Worm (Caenorhabditis elegans) whole organism, L1 larva: ENCODE measurements around the gene F46E10.3.

Source experiments
- C34B4.2 ChIP-seq: sonication (generic microtip); optimal IDR thresholded peaks from 2 replicates; lab custom pipeline; 2017; ENCODE audit warnings: mild to moderate bottlenecking, missing genetic modification characterization, missing compliant biosample characterization
- aha-1 ChIP-seq: fragments of 150-350 bp; optimal IDR thresholded peaks from 2 replicates; lab custom pipeline; 2014; ENCODE audit warnings: missing biosample characterization, missing genetic modification characterization
- ceh-63 ChIP-seq: fragments of 200-800 bp; sonication (Bioruptor generic); optimal IDR thresholded peaks from 2 replicates; lab custom pipeline; 2018; ENCODE audit warnings: mild to moderate bottlenecking, missing genetic modification characterization, missing compliant biosample characterization
- ceh-82 ChIP-seq, 3 experiments: fragments of 150-350 bp in 1 of 3; sonication (generic microtip) in 2 of 3; optimal IDR thresholded peaks; 2 replicates each; lab custom pipeline; 2014 to 2017; ENCODE audit warnings: missing biosample characterization in 3 of 3, missing genetic modification characterization in 3 of 3
- efl-1 ChIP-seq, 4 experiments: fragments of 150-350 bp; optimal IDR thresholded peaks in 3 of 4; peaks in 1 of 4; 1 replicate in 1 of 4; 2 replicates in 3 of 4; lab custom pipeline; 2014; ENCODE audit warnings: missing biosample characterization in 2 of 4, missing genetic modification characterization in 2 of 4, missing genetic modification reagents in 2 of 4
- efl-3 ChIP-seq: fragments of 200-800 bp; sonication (Bioruptor generic); optimal IDR thresholded peaks from 2 replicates; lab custom pipeline; 2018; ENCODE audit warnings: mild to moderate bottlenecking, missing genetic modification characterization, missing compliant biosample characterization
- elt-2 ChIP-seq: sonication (generic microtip); optimal IDR thresholded peaks from 2 replicates; lab custom pipeline; 2016; ENCODE audit warnings: missing genetic modification characterization, mild to moderate bottlenecking, inconsistent platforms, missing compliant biosample characterization, missing genetic modification reagents
- fkh-8 ChIP-seq: sonication (generic microtip); optimal IDR thresholded peaks from 2 replicates; lab custom pipeline; 2016; ENCODE audit warnings: mild to moderate bottlenecking, missing genetic modification characterization, missing compliant biosample characterization
- fos-1 ChIP-seq: fragments of 150-350 bp; optimal IDR thresholded peaks from 2 replicates; lab custom pipeline; 2014; ENCODE audit warnings: missing biosample characterization, missing genetic modification characterization
- mdl-1 ChIP-seq, 2 experiments: fragments of 150-350 bp; optimal IDR thresholded peaks; 2 replicates each; lab custom pipeline; 2014 to 2017; ENCODE audit warnings: missing biosample characterization in 2 of 2, missing genetic modification characterization in 2 of 2, inconsistent platforms in 1 of 2
- nhr-11 ChIP-seq: fragments of 150-350 bp; optimal IDR thresholded peaks from 2 replicates; lab custom pipeline; 2014; ENCODE audit warnings: missing biosample characterization, missing genetic modification characterization
- nhr-12 ChIP-seq: sonication (generic microtip); optimal IDR thresholded peaks from 2 replicates; lab custom pipeline; 2017; ENCODE audit warnings: missing biosample characterization, missing genetic modification characterization
- nhr-19 ChIP-seq: fragments of 200-800 bp; sonication (Bioruptor generic); conservative IDR thresholded peaks from 2 replicates; pipeline ENCODE4 v1.3.6; 2022; ENCODE audit warnings: missing genetic modification characterization, missing compliant biosample characterization
- nhr-28 ChIP-seq: fragments of 150-350 bp; optimal IDR thresholded peaks from 2 replicates; lab custom pipeline; 2014; ENCODE audit warnings: missing biosample characterization, missing genetic modification characterization
- nhr-47 ChIP-seq: sonication (generic microtip); optimal IDR thresholded peaks from 2 replicates; lab custom pipeline; 2016; ENCODE audit warnings: mild to moderate bottlenecking, missing genetic modification characterization, moderate library complexity, missing compliant biosample characterization
- sox-4 ChIP-seq: sonication (generic microtip); optimal IDR thresholded peaks from 2 replicates; lab custom pipeline; 2016; ENCODE audit warnings: missing genetic modification characterization, missing compliant biosample characterization
- sup-37 ChIP-seq: fragments of 200-800 bp; sonication (Bioruptor generic); optimal IDR thresholded peaks from 2 replicates; lab custom pipeline; 2018; ENCODE audit warnings: mild to moderate bottlenecking, missing genetic modification characterization, missing compliant biosample characterization
- tbx-2 ChIP-seq: sonication (generic microtip); optimal IDR thresholded peaks from 2 replicates; lab custom pipeline; 2016; ENCODE audit warnings: missing genetic modification characterization, missing compliant biosample characterization
- unc-86 ChIP-seq: sonication (generic microtip); optimal IDR thresholded peaks from 2 replicates; lab custom pipeline; 2016; ENCODE audit warnings: missing genetic modification characterization, missing compliant biosample characterization

The F46E10.3 gene

ce11 chrV:6561592-6561991 is 43.5 kb downstream of the F46E10.3 start, which contains the start of gene spp-19:
TSS of gene spp-19 (minus strand) at chrV:6561692.
- TF ChIP-seq mdl-1 (tag; optimal IDR thresholded peaks at IDR 0.05; lab: Kevin White, UChicago): no peak
- no peak for TF ChIP-seq fkh-8
- no peak for TF ChIP-seq nhr-12 (tag; lab: Kevin White, UChicago)
- no peak for TF ChIP-seq nhr-47
- no peak for TF ChIP-seq efl-1 (optimal IDR thresholded peaks at IDR 0.05; lab: Kevin White, UChicago)
- TF ChIP-seq efl-1 (GFP tag; optimal IDR thresholded peaks at IDR 0.05 in 1 of 2; lab: Kevin White, UChicago): no peak
- TF ChIP-seq ceh-63 (GFP tag; lab: Kevin White, UChicago): no peak
- TF ChIP-seq fos-1 (tag; lab: Kevin White, UChicago): no peak
- no peak for TF ChIP-seq nhr-28
- TF ChIP-seq nhr-19 (GFP tag; lab: Robert Waterston, UW): no peak
- no peak for TF ChIP-seq ceh-82 (tag; optimal IDR thresholded peaks at IDR 0.05; lab: Kevin White, UChicago)
- no peak for TF ChIP-seq sox-4
- TF ChIP-seq sup-37 (GFP tag; lab: Kevin White, UChicago): no peak
- no peak for TF ChIP-seq unc-86
- TF ChIP-seq C34B4.2 (tag; lab: Kevin White, UChicago): no peak
- no peak for TF ChIP-seq nhr-11 (tag; lab: Kevin White, UChicago)
- no peak for TF ChIP-seq tbx-2 (tag; lab: Kevin White, UChicago)
- no peak for TF ChIP-seq aha-1 (tag; lab: Kevin White, UChicago)

- TF ChIP-seq unc-86: no peak
- no peak for TF ChIP-seq efl-3 (GFP tag; lab: Kevin White, UChicago)
- peak; percentile 4 for TF ChIP-seq elt-2 (tag; lab: Kevin White, UChicago)
- TF ChIP-seq, all 84 proteins: peak for 1
These were observed 47.8 kb downstream of the F46E10.3 start, which contains the start of gene K04A8.1 for ce11 chrV:6565851-6566386. TSS of gene K04A8.1 (plus strand) at chrV:6566336.
